Fruit fly (Drosophila melanogaster) whole organism, embryonic: ENCODE results near the gene CG7519.

Source experiments
- Blimp-1 ChIP-seq: fragments of 200-800 bp; sonication (Bioruptor generic); optimal IDR thresholded peaks from 3 replicates; lab custom pipeline; 2018; ENCODE audit warnings: missing biosample characterization, missing genetic modification characterization, mild to moderate bottlenecking, moderate library complexity, missing genetic modification reagents
- Bteb2 ChIP-seq: fragments of 200-800 bp; sonication (Bioruptor generic); optimal IDR thresholded peaks from 2 replicates; lab custom pipeline; 2016; ENCODE audit warnings: missing biosample characterization, missing genetic modification characterization
- C15 ChIP-seq: fragments of 200-800 bp; sonication (Bioruptor generic); IDR thresholded peaks from 3 replicates; pipeline ENCODE4 v1.3.6; 2022; ENCODE audit warnings: missing biosample characterization, missing genetic modification characterization
- CG1024 ChIP-seq: fragments of 200-800 bp; sonication (Bioruptor generic); IDR thresholded peaks from 2 replicates; pipeline ENCODE4 v1.3.6; 2022; ENCODE audit warnings: missing biosample characterization, missing genetic modification characterization
- CG10431 ChIP-seq: fragments of 200-800 bp; sonication (Bioruptor generic); optimal IDR thresholded peaks from 3 replicates; lab custom pipeline; 2018; ENCODE audit warnings: missing biosample characterization, mild to moderate bottlenecking, missing genetic modification characterization
- CG11247 ChIP-seq: fragments of 200-800 bp; sonication (Bioruptor generic); IDR thresholded peaks from 2 replicates; pipeline ENCODE4 v1.3.6; 2022; ENCODE audit warnings: missing biosample characterization, missing genetic modification characterization
- CG11504 ChIP-seq: fragments of 200-800 bp; sonication (Bioruptor generic); optimal IDR thresholded peaks from 3 replicates; lab custom pipeline; 2019; ENCODE audit warnings: missing biosample characterization, mild to moderate bottlenecking, missing genetic modification characterization, moderate library complexity
- CG12299 ChIP-seq: fragments of 200-800 bp; sonication (Bioruptor generic); optimal IDR thresholded peaks from 2 replicates; lab custom pipeline; 2018; ENCODE audit warnings: missing biosample characterization, mild to moderate bottlenecking, missing genetic modification characterization
- CG12659 ChIP-seq: fragments of 200-800 bp; sonication (Bioruptor generic); optimal IDR thresholded peaks from 3 replicates; lab custom pipeline; 2017; ENCODE audit warnings: mild to moderate bottlenecking, missing biosample characterization, missing genetic modification reagents, missing genetic modification characterization
- CG14441 ChIP-seq: fragments of 200-800 bp; sonication (Bioruptor generic); IDR thresholded peaks from 2 replicates; pipeline ENCODE4 v1.3.6; 2022; ENCODE audit warnings: missing biosample characterization, missing genetic modification characterization
- CG14965 ChIP-seq: fragments of 200-800 bp; sonication (Bioruptor generic); optimal IDR thresholded peaks from 2 replicates; lab custom pipeline; 2016; ENCODE audit warnings: missing biosample characterization, missing genetic modification characterization, borderline replicate concordance
- CG2116 ChIP-seq: fragments of 200-800 bp; sonication (Bioruptor generic); optimal IDR thresholded peaks from 3 replicates; lab custom pipeline; 2018; ENCODE audit warnings: missing biosample characterization, mild to moderate bottlenecking, missing genetic modification characterization
- CG31224 ChIP-seq: fragments of 200-800 bp; sonication (Bioruptor generic); IDR thresholded peaks from 2 replicates; pipeline ENCODE4 v1.3.6; 2022; ENCODE audit warnings: missing biosample characterization, missing genetic modification characterization
- CG31365 ChIP-seq: fragments of 200-800 bp; sonication (Bioruptor generic); optimal IDR thresholded peaks from 2 replicates; lab custom pipeline; 2018; ENCODE audit warnings: missing biosample characterization, mild to moderate bottlenecking, missing genetic modification characterization
- CG34422 ChIP-seq: fragments of 200-800 bp; sonication (Bioruptor generic); IDR thresholded peaks from 3 replicates; pipeline ENCODE4 v1.3.6; 2022; ENCODE audit warnings: missing biosample characterization, missing genetic modification characterization
- CG4404 ChIP-seq: fragments of 200-800 bp; sonication (Bioruptor generic); IDR thresholded peaks from 2 replicates; pipeline ENCODE4 v1.3.6; 2022; ENCODE audit warnings: missing biosample characterization, missing genetic modification characterization
- CG6254 ChIP-seq: fragments of 200-800 bp; sonication (Bioruptor generic); optimal IDR thresholded peaks from 3 replicates; lab custom pipeline; 2017; ENCODE audit warnings: mild to moderate bottlenecking, missing biosample characterization, missing genetic modification reagents, missing genetic modification characterization
- CG6689 ChIP-seq: fragments of 200-800 bp; sonication (Bioruptor generic); IDR thresholded peaks from 2 replicates; pipeline ENCODE4 v1.3.6; 2022; ENCODE audit warnings: missing biosample characterization, missing genetic modification characterization
- CG6765 ChIP-seq: fragments of 200-800 bp; sonication (Bioruptor generic); optimal IDR thresholded peaks from 3 replicates; lab custom pipeline; 2017; ENCODE audit warnings: missing biosample characterization, mild to moderate bottlenecking, missing genetic modification characterization
- CG9797 ChIP-seq: fragments of 200-800 bp; sonication (Bioruptor generic); optimal IDR thresholded peaks from 3 replicates; lab custom pipeline; 2018; ENCODE audit warnings: missing biosample characterization, mild to moderate bottlenecking, missing genetic modification characterization
- CHES-1-like ChIP-seq: fragments of 200-800 bp; sonication (Bioruptor generic); optimal IDR thresholded peaks from 2 replicates; lab custom pipeline; 2016; ENCODE audit warnings: missing biosample characterization, missing genetic modification characterization
- Chrac-16 ChIP-seq: fragments of 200-800 bp; sonication (Bioruptor generic); optimal IDR thresholded peaks from 3 replicates; lab custom pipeline; 2016; ENCODE audit warnings: missing biosample characterization, missing genetic modification characterization
- CkIIα-i1 ChIP-seq: fragments of 200-800 bp; sonication (Bioruptor generic); IDR thresholded peaks from 2 replicates; pipeline ENCODE4 v1.3.6; 2022; ENCODE audit warnings: missing biosample characterization, missing genetic modification characterization
- Dad ChIP-seq: fragments of 200-800 bp; sonication (Bioruptor generic); optimal IDR thresholded peaks from 3 replicates; lab custom pipeline; 2016; ENCODE audit warnings: missing biosample characterization, missing genetic modification characterization
- ERR ChIP-seq: fragments of 200-800 bp; sonication (Bioruptor generic); optimal IDR thresholded peaks from 2 replicates; lab custom pipeline; 2016; ENCODE audit warnings: missing biosample characterization, missing genetic modification characterization
- Fer2 ChIP-seq: fragments of 200-800 bp; sonication (Bioruptor generic); optimal IDR thresholded peaks from 2 replicates; lab custom pipeline; 2018; ENCODE audit warnings: missing biosample characterization, mild to moderate bottlenecking, missing genetic modification characterization, moderate library complexity
- HLH3B ChIP-seq: fragments of 200-800 bp; sonication (Bioruptor generic); IDR thresholded peaks from 2 replicates; pipeline ENCODE4 v1.3.6; 2022; ENCODE audit warnings: missing biosample characterization, missing genetic modification characterization
- Jarid2 ChIP-seq: fragments of 200-800 bp; sonication (Bioruptor generic); optimal IDR thresholded peaks from 3 replicates; lab custom pipeline; 2017; ENCODE audit warnings: mild to moderate bottlenecking, missing biosample characterization, missing genetic modification reagents, missing genetic modification characterization
- Mrtf ChIP-seq: fragments of 200-800 bp; sonication (Bioruptor generic); IDR thresholded peaks from 3 replicates; pipeline ENCODE4 v1.3.6; 2022; ENCODE audit warnings: missing biosample characterization, missing genetic modification characterization
- Neu2 ChIP-seq: fragments of 200-800 bp; sonication (Bioruptor generic); optimal IDR thresholded peaks from 3 replicates; lab custom pipeline; 2016; ENCODE audit warnings: missing biosample characterization, missing genetic modification characterization, borderline replicate concordance
- Opbp ChIP-seq: fragments of 200-800 bp; sonication (Bioruptor generic); IDR thresholded peaks from 3 replicates; pipeline ENCODE4 v1.3.6; 2022; ENCODE audit warnings: missing biosample characterization, missing genetic modification characterization; ENCODE audit not compliant: partially characterized antibody
- Vsx1 ChIP-seq: fragments of 200-800 bp; sonication (Bioruptor generic); optimal IDR thresholded peaks from 2 replicates; lab custom pipeline; 2017; ENCODE audit warnings: missing biosample characterization, mild to moderate bottlenecking, missing genetic modification characterization, missing genetic modification reagents
- amos ChIP-seq: fragments of 200-800 bp; sonication (Bioruptor generic); IDR thresholded peaks from 2 replicates; pipeline ENCODE4 v1.3.6; 2022; ENCODE audit warnings: missing biosample characterization, missing genetic modification characterization; ENCODE audit not compliant: partially characterized antibody
- caup ChIP-seq: fragments of 200-800 bp; sonication (Bioruptor generic); optimal IDR thresholded peaks from 3 replicates; lab custom pipeline; 2017; ENCODE audit warnings: missing biosample characterization, mild to moderate bottlenecking, missing genetic modification characterization, moderate library complexity; ENCODE audit not compliant: severe bottlenecking
- cwo ChIP-seq: fragments of 200-800 bp; sonication (Bioruptor generic); optimal IDR thresholded peaks from 3 replicates; lab custom pipeline; 2017; ENCODE audit warnings: missing biosample characterization, missing genetic modification characterization, mild to moderate bottlenecking, moderate library complexity, missing genetic modification reagents
- da ChIP-seq: fragments of 200-800 bp; sonication (Bioruptor generic); optimal IDR thresholded peaks from 2 replicates; lab custom pipeline; 2016; ENCODE audit warnings: missing biosample characterization, missing genetic modification characterization
- dimm ChIP-seq: fragments of 200-800 bp; sonication (Bioruptor generic); IDR thresholded peaks from 2 replicates; pipeline ENCODE4 v1.3.6; 2022; ENCODE audit warnings: missing biosample characterization, missing genetic modification characterization
- dpn ChIP-seq, 2 experiments: fragments of 200-800 bp; sonication (Bioruptor generic); optimal IDR thresholded peaks; 3 replicates each; lab custom pipeline; 2016; ENCODE audit warnings: missing biosample characterization in 2 of 2, missing genetic modification characterization in 2 of 2
- en ChIP-seq: fragments of 200-800 bp; sonication (Bioruptor generic); optimal IDR thresholded peaks from 2 replicates; lab custom pipeline; 2016; ENCODE audit warnings: missing biosample characterization, missing genetic modification characterization
- gce ChIP-seq: fragments of 200-800 bp; sonication (Bioruptor generic); IDR thresholded peaks from 3 replicates; pipeline ENCODE4 v1.3.6; 2022; ENCODE audit warnings: missing biosample characterization, missing genetic modification characterization
- hth ChIP-seq: fragments of >200 bp; optimal IDR thresholded peaks from 2 replicates; lab custom pipeline; 2017; ENCODE audit warnings: inconsistent platforms
- kay ChIP-seq: fragments of 200-800 bp; sonication (Bioruptor generic); optimal IDR thresholded peaks from 2 replicates; lab custom pipeline; 2016; ENCODE audit warnings: missing biosample characterization, missing genetic modification characterization
- lab ChIP-seq: fragments of 200-800 bp; sonication (Bioruptor generic); optimal IDR thresholded peaks from 3 replicates; lab custom pipeline; 2017; ENCODE audit warnings: missing biosample characterization, missing genetic modification characterization, mild to moderate bottlenecking, moderate library complexity, missing genetic modification reagents
- lola ChIP-seq, 3 experiments: fragments of >200 bp in 2 of 3; fragments of 200-800 bp in 1 of 3; sonication (Bioruptor generic) in 1 of 3; optimal IDR thresholded peaks; 2 replicates each; lab custom pipeline; 2017 to 2019; ENCODE audit warnings: missing biosample characterization in 3 of 3, missing genetic modification characterization in 3 of 3, mild to moderate bottlenecking in 1 of 3, moderate library complexity in 1 of 3
- maf-S ChIP-seq: fragments of 200-800 bp; sonication (Bioruptor generic); optimal IDR thresholded peaks from 2 replicates; lab custom pipeline; 2016; ENCODE audit warnings: missing biosample characterization, missing genetic modification characterization
- nerfin-1 ChIP-seq: fragments of 200-800 bp; sonication (Bioruptor generic); optimal IDR thresholded peaks from 3 replicates; lab custom pipeline; 2019; ENCODE audit warnings: missing biosample characterization, mild to moderate bottlenecking, missing genetic modification characterization, moderate library complexity
- onecut ChIP-seq: fragments of 200-800 bp; sonication (Bioruptor generic); IDR thresholded peaks from 2 replicates; pipeline ENCODE4 v1.3.6; 2022; ENCODE audit warnings: missing biosample characterization, missing genetic modification characterization
- row ChIP-seq: fragments of 200-800 bp; sonication (Bioruptor generic); IDR thresholded peaks from 3 replicates; pipeline ENCODE4 v1.3.6; 2022; ENCODE audit warnings: missing biosample characterization, missing genetic modification characterization
- wek ChIP-seq: fragments of 200-800 bp; sonication (Bioruptor generic); optimal IDR thresholded peaks from 3 replicates; lab custom pipeline; 2018; ENCODE audit warnings: missing biosample characterization, mild to moderate bottlenecking, missing genetic modification characterization, moderate library complexity
- zfh1 ChIP-seq: fragments of 200-800 bp; sonication (Bioruptor generic); IDR thresholded peaks from 3 replicates; pipeline ENCODE4 v1.3.6; 2022; ENCODE audit warnings: missing biosample characterization, missing genetic modification characterization
- zfh2 ChIP-seq: fragments of 200-800 bp; sonication (Bioruptor generic); optimal IDR thresholded peaks from 2 replicates; lab custom pipeline; 2016; ENCODE audit warnings: missing biosample characterization, missing genetic modification characterization

CG7519 gene

dm6 chr3L:21536857-21537256 is 44.0 kb downstream of the CG7519 start, which contains the start of gene Rpn10 (continued):
- TF ChIP-seq dimm, result no peak
- peak; percentile 83 for TF ChIP-seq CG12659 (GFP tag; lab: Kevin White, UChicago)
- TF ChIP-seq kay (GFP tag; lab: Kevin White, UChicago), result no peak
- peak; percentile 54 for TF ChIP-seq CG2116 (GFP tag; lab: Kevin White, UChicago)
- peak in 1 of 2 experiments; percentile 28 for TF ChIP-seq dpn (GFP tag; optimal IDR thresholded peaks at IDR 0.05; lab: Kevin White, UChicago)
- no peak for TF ChIP-seq HLH3B
- TF ChIP-seq Jarid2 (GFP tag; lab: Kevin White, UChicago), result no peak
- no peak for TF ChIP-seq CG10431
- TF ChIP-seq CG6689 (GFP tag; lab: Robert Waterston, UW), result no peak
- TF ChIP-seq lola (GFP tag; optimal IDR thresholded peaks at IDR 0.05; lab: Kevin White, UChicago), result peak in 1 of 3 experiments; percentile 13
- no peak for TF ChIP-seq wek (GFP tag; lab: Kevin White, UChicago)
- no peak for TF ChIP-seq Fer2 (tag; lab: Kevin White, UChicago)
- peak; percentile 49 for TF ChIP-seq Chrac-16 (GFP tag; lab: Kevin White, UChicago)
- TF ChIP-seq Neu2 (GFP tag; lab: Kevin White, UChicago), result no peak
- TF ChIP-seq lab (GFP tag; lab: Kevin White, UChicago), result no peak
- TF ChIP-seq CHES-1-like (GFP tag; lab: Kevin White, UChicago), result peak; percentile 44
- TF ChIP-seq CG11247 (GFP tag; lab: Robert Waterston, UW), result no peak
- TF ChIP-seq Vsx1 (GFP tag; lab: Kevin White, UChicago), result no peak
- TF ChIP-seq CG31224 (GFP tag; lab: Robert Waterston, UW), result no peak
- peak; percentile 27 for TF ChIP-seq zfh2
- no peak for TF ChIP-seq cwo (GFP tag; lab: Kevin White, UChicago)
- TF ChIP-seq en (GFP tag; lab: Kevin White, UChicago), result no peak
- no peak for TF ChIP-seq Bteb2 (GFP tag; lab: Kevin White, UChicago)
- no peak for TF ChIP-seq CG4404 (GFP tag; lab: Robert Waterston, UW)
- no peak for TF ChIP-seq ERR (GFP tag; lab: Kevin White, UChicago)
- TF ChIP-seq Mrtf, result no peak
- no peak for TF ChIP-seq caup (GFP tag; lab: Kevin White, UChicago)
- peak; percentile 1 for TF ChIP-seq CG12299 (tag; lab: Kevin White, UChicago)
- TF ChIP-seq CG6254 (GFP tag; lab: Kevin White, UChicago), result peak; percentile 8
- no peak for TF ChIP-seq CG6765 (GFP tag; lab: Kevin White, UChicago)
- peak; percentile 17 for TF ChIP-seq maf-S (GFP tag; lab: Kevin White, UChicago)
- TF ChIP-seq da (GFP tag; lab: Kevin White, UChicago), result no peak
- TF ChIP-seq Opbp, result peak; percentile 98
- TF ChIP-seq hth (lab: Kevin White, UChicago), result no peak
- peak; percentile 58 for TF ChIP-seq nerfin-1 (tag; lab: Kevin White, UChicago)
- TF ChIP-seq CG9797 (GFP tag; lab: Kevin White, UChicago), result peak; percentile 93
- no peak for TF ChIP-seq Blimp-1 (GFP tag; lab: Kevin White, UChicago)
- TF ChIP-seq zfh1, result no peak
- TF ChIP-seq C15, result no peak
- peak; percentile 61; the same call in 1 of the 3 replicates for TF ChIP-seq CG34422 (GFP tag; lab: Robert Waterston, UW)
- peak; percentile 99 for TF ChIP-seq amos (GFP tag; lab: Robert Waterston, UW)
- TF ChIP-seq CG14965 (GFP tag; lab: Kevin White, UChicago), result no peak
- TF ChIP-seq CkIIα-i1 (GFP tag; lab: Robert Waterston, UW), result no peak
- TF ChIP-seq CG31365, result no peak
- TF ChIP-seq gce, result no peak; the same call in 2 of the 3 replicates
- no peak for TF ChIP-seq CG14441
- TF ChIP-seq CG11504, result no peak
- TF ChIP-seq Dad, result no peak
- no peak for TF ChIP-seq onecut (GFP tag; lab: Robert Waterston, UW)
- TF ChIP-seq row (GFP tag; lab: Robert Waterston, UW), result peak; percentile 85
- no peak for TF ChIP-seq CG1024
